Fruit fly (Drosophila melanogaster) whole organism, embryonic: ENCODE data around the gene CG4066.

Source experiments
- Abd-B ChIP-seq: fragments of 200-800 bp; sonication (Bioruptor generic); optimal IDR thresholded peaks from 2 replicates; lab custom pipeline; 2018; ENCODE audit warnings: missing biosample characterization, mild to moderate bottlenecking, missing genetic modification characterization, moderate library complexity
- Asciz ChIP-seq: fragments of 200-800 bp; sonication (Bioruptor generic); optimal IDR thresholded peaks from 2 replicates; lab custom pipeline; 2017; ENCODE audit warnings: missing biosample characterization, mild to moderate bottlenecking, missing genetic modification characterization, missing genetic modification reagents
- BEAF-32 ChIP-seq: fragments of 200-800 bp; sonication (Bioruptor generic); optimal IDR thresholded peaks from 3 replicates; lab custom pipeline; 2017; ENCODE audit warnings: missing biosample characterization, missing genetic modification characterization, mild to moderate bottlenecking, moderate library complexity, missing genetic modification reagents
- CG12744 ChIP-seq: fragments of 200-800 bp; sonication (Bioruptor generic); optimal IDR thresholded peaks from 2 replicates; lab custom pipeline; 2016; ENCODE audit warnings: missing biosample characterization, missing genetic modification characterization
- CG13123 ChIP-seq: fragments of 200-800 bp; sonication (Bioruptor generic); optimal IDR thresholded peaks from 2 replicates; lab custom pipeline; 2016; ENCODE audit warnings: missing biosample characterization, missing genetic modification characterization
- CG13287 ChIP-seq: fragments of 200-800 bp; sonication (Bioruptor generic); IDR thresholded peaks from 2 replicates; pipeline ENCODE4 v1.3.6; 2022; ENCODE audit warnings: missing biosample characterization, missing genetic modification characterization; ENCODE audit not compliant: partially characterized antibody
- CG15514 ChIP-seq: fragments of 200-800 bp; sonication (Bioruptor generic); optimal IDR thresholded peaks from 3 replicates; lab custom pipeline; 2017; ENCODE audit warnings: missing biosample characterization, missing genetic modification characterization, mild to moderate bottlenecking, moderate library complexity, missing genetic modification reagents
- CG1602 ChIP-seq: fragments of 200-800 bp; sonication (Bioruptor generic); optimal IDR thresholded peaks from 3 replicates; lab custom pipeline; 2016; ENCODE audit warnings: missing biosample characterization, missing genetic modification characterization
- CG18476 ChIP-seq: fragments of 200-800 bp; sonication (Bioruptor generic); optimal IDR thresholded peaks from 2 replicates; lab custom pipeline; 2016; ENCODE audit warnings: missing biosample characterization, mild to moderate bottlenecking, missing genetic modification characterization
- CG2120 ChIP-seq: fragments of 200-800 bp; sonication (Bioruptor generic); optimal IDR thresholded peaks from 3 replicates; lab custom pipeline; 2016; ENCODE audit warnings: missing biosample characterization, missing genetic modification characterization
- CG2678 ChIP-seq: fragments of 200-800 bp; sonication (Bioruptor generic); optimal IDR thresholded peaks from 3 replicates; lab custom pipeline; 2019; ENCODE audit warnings: missing biosample characterization, mild to moderate bottlenecking, missing genetic modification characterization, moderate library complexity
- CG31441 ChIP-seq: fragments of 200-800 bp; sonication (Bioruptor generic); IDR thresholded peaks from 2 replicates; pipeline ENCODE4 v1.3.6; 2022; ENCODE audit warnings: missing biosample characterization, missing genetic modification characterization
- CG34422 ChIP-seq: fragments of 200-800 bp; sonication (Bioruptor generic); IDR thresholded peaks from 3 replicates; pipeline ENCODE4 v1.3.6; 2022; ENCODE audit warnings: missing biosample characterization, missing genetic modification characterization
- CG6813 ChIP-seq: fragments of 200-800 bp; sonication (Bioruptor generic); optimal IDR thresholded peaks from 2 replicates; lab custom pipeline; 2017; ENCODE audit warnings: missing biosample characterization, missing genetic modification characterization, mild to moderate bottlenecking, moderate library complexity, missing genetic modification reagents
- CG8089 ChIP-seq: fragments of 200-800 bp; sonication (Bioruptor generic); optimal IDR thresholded peaks from 3 replicates; lab custom pipeline; 2016; ENCODE audit warnings: missing biosample characterization, missing genetic modification characterization
- CG8290 ChIP-seq, 3 experiments: fragments of 200-800 bp; sonication (Bioruptor generic); optimal IDR thresholded peaks; 2 replicates each; lab custom pipeline; 2016 to 2019; ENCODE audit warnings: missing biosample characterization in 3 of 3, missing genetic modification characterization in 3 of 3, mild to moderate bottlenecking in 2 of 3, moderate library complexity in 1 of 3
- CTCF ChIP-seq: fragments of 200-800 bp; sonication (Bioruptor generic); optimal IDR thresholded peaks from 2 replicates; lab custom pipeline; 2017; ENCODE audit warnings: missing biosample characterization, mild to moderate bottlenecking, missing genetic modification characterization, moderate library complexity
- D19A ChIP-seq: fragments of 200-800 bp; optimal IDR thresholded peaks from 3 replicates; lab custom pipeline; 2019; ENCODE audit warnings: missing biosample characterization, mild to moderate bottlenecking, missing genetic modification characterization, moderate library complexity
- Dek ChIP-seq: fragments of 200-800 bp; sonication (Bioruptor generic); optimal IDR thresholded peaks from 3 replicates; lab custom pipeline; 2019; ENCODE audit warnings: missing biosample characterization, mild to moderate bottlenecking, missing genetic modification characterization, moderate library complexity
- Dfd ChIP-seq, 2 experiments: fragments of >200 bp; optimal IDR thresholded peaks; 2 replicates each; lab custom pipeline; 2017; ENCODE audit warnings: missing biosample characterization in 2 of 2, missing genetic modification characterization in 2 of 2
- H15 ChIP-seq: fragments of 200-800 bp; sonication (Bioruptor generic); IDR thresholded peaks from 3 replicates; pipeline ENCODE4 v1.3.6; 2022; ENCODE audit warnings: missing biosample characterization, missing genetic modification characterization
- HLH3B ChIP-seq: fragments of 200-800 bp; sonication (Bioruptor generic); IDR thresholded peaks from 2 replicates; pipeline ENCODE4 v1.3.6; 2022; ENCODE audit warnings: missing biosample characterization, missing genetic modification characterization
- HLH54F ChIP-seq: fragments of 200-800 bp; sonication (Bioruptor generic); optimal IDR thresholded peaks from 3 replicates; lab custom pipeline; 2016; ENCODE audit warnings: missing biosample characterization, missing genetic modification characterization
- Nf-YB ChIP-seq: fragments of 200-800 bp; sonication (Bioruptor generic); optimal IDR thresholded peaks from 3 replicates; lab custom pipeline; 2019; ENCODE audit warnings: missing biosample characterization, mild to moderate bottlenecking, missing genetic modification characterization, moderate library complexity
- Oli ChIP-seq: fragments of 200-800 bp; sonication (Bioruptor generic); optimal IDR thresholded peaks from 2 replicates; lab custom pipeline; 2018; ENCODE audit warnings: missing biosample characterization, mild to moderate bottlenecking, missing genetic modification characterization, moderate library complexity
- Sox102F ChIP-seq: fragments of 200-800 bp; sonication (Bioruptor generic); optimal IDR thresholded peaks from 2 replicates; lab custom pipeline; 2018; ENCODE audit warnings: missing biosample characterization, mild to moderate bottlenecking, missing genetic modification characterization, moderate library complexity
- Vsx1 ChIP-seq: fragments of 200-800 bp; sonication (Bioruptor generic); optimal IDR thresholded peaks from 2 replicates; lab custom pipeline; 2017; ENCODE audit warnings: missing biosample characterization, mild to moderate bottlenecking, missing genetic modification characterization, missing genetic modification reagents
- az2 ChIP-seq: fragments of 200-800 bp; sonication (Bioruptor generic); optimal IDR thresholded peaks from 3 replicates; lab custom pipeline; 2016; ENCODE audit warnings: missing biosample characterization, missing genetic modification characterization
- bsh ChIP-seq, 2 experiments: fragments of 200-800 bp; sonication (Bioruptor generic); optimal IDR thresholded peaks; 2 replicates each; lab custom pipeline; 2017 to 2018; ENCODE audit warnings: mild to moderate bottlenecking in 2 of 2, missing biosample characterization in 2 of 2, missing genetic modification characterization in 2 of 2, moderate library complexity in 1 of 2
- btn ChIP-seq: fragments of 200-800 bp; sonication (Bioruptor generic); optimal IDR thresholded peaks from 2 replicates; lab custom pipeline; 2016; ENCODE audit warnings: missing biosample characterization, missing genetic modification characterization
- chinmo ChIP-seq: fragments of 200-800 bp; sonication (Bioruptor generic); IDR thresholded peaks from 4 replicates; pipeline ENCODE4 v1.3.6; 2022; ENCODE audit warnings: missing biosample characterization, missing genetic modification characterization; ENCODE audit not compliant: partially characterized antibody
- chn ChIP-seq: fragments of 200-800 bp; sonication (Bioruptor generic); optimal IDR thresholded peaks from 2 replicates; lab custom pipeline; 2016; ENCODE audit warnings: missing biosample characterization, missing genetic modification characterization
- corto ChIP-seq: fragments of 200-800 bp; sonication (Bioruptor generic); optimal IDR thresholded peaks from 2 replicates; lab custom pipeline; 2016; ENCODE audit warnings: missing biosample characterization, mild to moderate bottlenecking, missing genetic modification characterization, moderate library complexity
- dysf ChIP-seq: fragments of 200-800 bp; sonication (Bioruptor generic); IDR thresholded peaks from 3 replicates; pipeline ENCODE4 v1.3.6; 2022; ENCODE audit warnings: missing biosample characterization, missing genetic modification characterization
- en ChIP-seq: fragments of 200-800 bp; sonication (Bioruptor generic); optimal IDR thresholded peaks from 2 replicates; lab custom pipeline; 2016; ENCODE audit warnings: missing biosample characterization, missing genetic modification characterization
- esg ChIP-seq: fragments of 200-800 bp; sonication (Bioruptor generic); conservative IDR thresholded peaks from 2 replicates; pipeline ENCODE4 v1.3.6; 2022; ENCODE audit warnings: missing biosample characterization, missing genetic modification characterization
- fd96Cb ChIP-seq: fragments of 200-800 bp; sonication (Bioruptor generic); optimal IDR thresholded peaks from 2 replicates; lab custom pipeline; 2018; ENCODE audit warnings: missing biosample characterization, mild to moderate bottlenecking, missing genetic modification characterization, moderate library complexity
- ftz-f1 ChIP-seq: fragments of 200-800 bp; sonication (Bioruptor generic); optimal IDR thresholded peaks from 2 replicates; lab custom pipeline; 2016; ENCODE audit warnings: missing biosample characterization, missing genetic modification characterization
- gfzf ChIP-seq: fragments of 200-800 bp; sonication (Bioruptor generic); optimal IDR thresholded peaks from 2 replicates; lab custom pipeline; 2016; ENCODE audit warnings: missing biosample characterization, mild to moderate bottlenecking, missing genetic modification characterization, moderate library complexity
- kah ChIP-seq: fragments of 200-800 bp; sonication (Bioruptor generic); optimal IDR thresholded peaks from 2 replicates; lab custom pipeline; 2018; ENCODE audit warnings: missing biosample characterization, mild to moderate bottlenecking, missing genetic modification characterization
- kni ChIP-seq: fragments of 200-800 bp; sonication (Bioruptor generic); optimal IDR thresholded peaks from 3 replicates; lab custom pipeline; 2017; ENCODE audit warnings: mild to moderate bottlenecking, missing biosample characterization, missing genetic modification reagents, missing genetic modification characterization
- lilli ChIP-seq: fragments of 200-800 bp; sonication (Bioruptor generic); optimal IDR thresholded peaks from 3 replicates; lab custom pipeline; 2016; ENCODE audit warnings: missing biosample characterization, missing genetic modification characterization
- lola ChIP-seq, 3 experiments: fragments of >200 bp in 2 of 3; fragments of 200-800 bp in 1 of 3; sonication (Bioruptor generic) in 1 of 3; optimal IDR thresholded peaks; 2 replicates each; lab custom pipeline; 2017 to 2019; ENCODE audit warnings: missing biosample characterization in 3 of 3, missing genetic modification characterization in 3 of 3, mild to moderate bottlenecking in 1 of 3, moderate library complexity in 1 of 3
- slp2 ChIP-seq: fragments of 200-800 bp; sonication (Bioruptor generic); optimal IDR thresholded peaks from 2 replicates; lab custom pipeline; 2016; ENCODE audit warnings: missing biosample characterization, missing genetic modification characterization
- so ChIP-seq: fragments of 200-800 bp; sonication (Bioruptor generic); IDR thresholded peaks from 3 replicates; pipeline ENCODE4 v1.3.6; 2022; ENCODE audit warnings: missing biosample characterization, missing genetic modification characterization
- tap ChIP-seq: fragments of 200-800 bp; optimal IDR thresholded peaks from 3 replicates; lab custom pipeline; 2019; ENCODE audit warnings: missing biosample characterization, mild to moderate bottlenecking, missing genetic modification characterization, moderate library complexity
- toy ChIP-seq: fragments of 200-800 bp; sonication (Bioruptor generic); IDR thresholded peaks from 2 replicates; pipeline ENCODE4 v1.3.6; 2022; ENCODE audit warnings: missing biosample characterization, missing genetic modification characterization
- ttk ChIP-seq: fragments of 200-800 bp; sonication (Bioruptor generic); IDR thresholded peaks from 2 replicates; pipeline ENCODE4 v2.1.2; 2022; ENCODE audit warnings: missing biosample characterization, missing genetic modification characterization
- tx ChIP-seq: fragments of 200-800 bp; sonication (Bioruptor generic); optimal IDR thresholded peaks from 2 replicates; lab custom pipeline; 2016; ENCODE audit warnings: missing biosample characterization, missing genetic modification characterization
- unpg ChIP-seq: fragments of 200-800 bp; sonication (Bioruptor generic); optimal IDR thresholded peaks from 3 replicates; lab custom pipeline; 2018; ENCODE audit warnings: missing biosample characterization, mild to moderate bottlenecking, missing genetic modification characterization, moderate library complexity

The CG4066 gene

dm6 chr3R:12350497-12350896, 39.3 kb downstream of the CG4066 start, which contains the start of gene CG10038 (continued):
- TF ChIP-seq esg (no peak), CG1602 (GFP tag; lab: Kevin White, UChicago) (no peak), CG2120 (GFP tag; lab: Kevin White, UChicago) (peak; percentile 57), Oli (tag; lab: Kevin White, UChicago) (no peak), tx (GFP tag; lab: Kevin White, UChicago) (no peak), Nf-YB (peak; percentile 2), CG31441 (GFP tag; lab: Robert Waterston, UW) (peak; percentile 43; the same call in 1 of the 2 replicates), Sox102F (GFP tag; lab: Kevin White, UChicago) (peak; percentile 20), bsh (GFP tag; optimal IDR thresholded peaks at IDR 0.05; lab: Kevin White, UChicago) (peak in 1 of 2 experiments; percentile 31), btn (no peak), az2 (peak; percentile 41), chinmo (GFP tag; lab: Robert Waterston, UW) (peak; percentile 92), slp2 (peak; percentile 1), HLH3B (no peak), Asciz (GFP tag; lab: Kevin White, UChicago) (no peak), CG13123 (GFP tag; lab: Kevin White, UChicago) (no peak), lola (GFP tag; optimal IDR thresholded peaks at IDR 0.05; lab: Kevin White, UChicago) (no peak), CG12744 (GFP tag; lab: Kevin White, UChicago) (no peak), dysf (0 out of 3 replicates have a peak, but pooled peaks have one; percentile 37), ttk (GFP tag; lab: Robert Waterston, UW) (no peak), CG8089 (GFP tag; lab: Kevin White, UChicago) (no peak), CG13287 (GFP tag; lab: Robert Waterston, UW) (peak; percentile 97), Abd-B (GFP tag; lab: Kevin White, UChicago) (peak; percentile 8), Dfd (GFP tag; optimal IDR thresholded peaks at IDR 0.05; lab: Kevin White, UChicago) (no peak), toy (GFP tag; lab: Robert Waterston, UW) (no peak), CG18476 (no peak), D19A (tag; lab: Kevin White, UChicago) (peak; percentile 45), HLH54F (no peak), lilli (GFP tag; lab: Kevin White, UChicago) (peak; percentile 59), CTCF (GFP tag; lab: Kevin White, UChicago) (peak; percentile 96), CG8290 (GFP tag; optimal IDR thresholded peaks at IDR 0.05; lab: Kevin White, UChicago) (peak; percentile 42), CG8290 (tag; optimal IDR thresholded peaks at IDR 0.05; lab: Kevin White, UChicago) (no peak), so (GFP tag; lab: Robert Waterston, UW) (no peak), CG15514 (GFP tag; lab: Kevin White, UChicago) (peak; percentile 79), kah (no peak), corto (GFP tag; lab: Kevin White, UChicago) (no peak), BEAF-32 (GFP tag; lab: Kevin White, UChicago) (peak; percentile 93), gfzf (GFP tag; lab: Kevin White, UChicago) (peak; percentile 44), tap (tag; lab: Kevin White, UChicago) (no peak), Vsx1 (GFP tag; lab: Kevin White, UChicago) (no peak), ftz-f1 (GFP tag; lab: Kevin White, UChicago) (peak; percentile 86), CG6813 (GFP tag; lab: Kevin White, UChicago) (no peak), CG2678 (tag; lab: Kevin White, UChicago) (no peak), CG34422 (GFP tag; lab: Robert Waterston, UW) (peak; percentile 60; the same call in 2 of the 3 replicates), kni (no peak), H15 (GFP tag; lab: Robert Waterston, UW) (peak; percentile 42; the same call in 1 of the 3 replicates), chn (GFP tag; lab: Kevin White, UChicago) (peak; percentile 36), Dek (peak; percentile 60), unpg (GFP tag; lab: Kevin White, UChicago) (peak; percentile 15), fd96Cb (tag; lab: Kevin White, UChicago) (no peak), en (GFP tag; lab: Kevin White, UChicago) (no peak)
